Fruit fly (Drosophila melanogaster) Kc167 (cell line): ENCODE measurements around the gene Tcs3.

Source experiments
- Myc ChIP-seq: fragments of >200 bp; optimal IDR thresholded peaks from 2 replicates; lab custom pipeline; 2017; ENCODE audit warnings: missing external identifiers
- Sin3A ChIP-seq: fragments of >200 bp; optimal IDR thresholded peaks from 2 replicates; lab custom pipeline; 2018; ENCODE audit warnings: missing external identifiers
- h ChIP-seq: fragments of >200 bp; optimal IDR thresholded peaks from 3 replicates; lab custom pipeline; 2018; ENCODE audit warnings: missing external identifiers
- insv ChIP-seq: fragments of >200 bp; optimal IDR thresholded peaks from 3 replicates; lab custom pipeline; 2018; ENCODE audit warnings: missing external identifiers
- psq ChIP-seq: fragments of >200 bp; optimal IDR thresholded peaks from 2 replicates; lab custom pipeline; 2017; ENCODE audit warnings: missing external identifiers
- ttk ChIP-seq: sonication (Bioruptor generic); optimal IDR thresholded peaks from 2 replicates; lab custom pipeline; 2017; ENCODE audit warnings: missing external identifiers

dm6 chr3L:16383056-16383455 is 31.3 kb downstream of the Tcs3 start:
- TF ChIP-seq Myc, result no peak
- no peak for TF ChIP-seq Sin3A
- TF ChIP-seq insv (lab: Kevin White, UChicago), result no peak
- TF ChIP-seq h, result no peak
- no peak for TF ChIP-seq psq (lab: Kevin White, UChicago)
- TF ChIP-seq ttk (lab: Kevin White, UChicago), result no peak
